Worm (Caenorhabditis elegans): ENCODE data around the gene qua-1.

DNA sequence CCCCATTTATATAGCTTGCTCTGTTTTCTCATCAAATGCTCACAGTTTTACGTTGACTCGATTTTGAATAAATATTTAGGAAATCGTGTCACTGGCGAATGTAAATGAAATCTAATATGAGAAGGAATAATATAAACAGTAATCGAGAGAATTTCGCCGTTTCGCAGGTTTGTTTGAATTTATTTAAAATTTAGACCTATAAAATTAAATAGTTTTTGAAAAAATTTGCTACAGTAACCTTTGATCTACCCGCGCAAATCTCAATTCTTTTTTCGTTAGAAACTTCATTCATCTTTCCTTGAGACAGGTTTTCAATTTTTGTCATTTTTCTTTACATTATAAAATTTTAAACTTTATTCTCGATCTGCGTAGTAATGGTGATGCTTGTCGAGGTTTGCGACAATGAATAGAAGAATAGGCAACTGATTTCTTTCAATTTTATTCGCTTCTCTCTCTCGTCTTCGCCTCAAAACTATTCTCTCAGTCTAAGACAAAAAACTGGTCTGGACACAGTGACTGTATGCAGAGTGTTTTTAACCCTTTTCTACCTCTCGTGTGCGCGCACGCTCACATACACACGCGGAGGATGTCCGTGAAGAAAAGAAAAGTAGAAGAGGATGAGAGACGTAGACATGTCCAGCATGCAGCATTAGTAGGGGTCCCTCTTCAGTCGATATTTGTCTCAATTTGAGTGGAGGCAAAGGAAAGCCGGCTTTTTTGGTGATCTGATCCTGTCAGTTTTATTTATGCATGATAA, 23.9 kb downstream of the qua-1 start, which contains the start of gene dab-1:
- TF ChIP-seq dox-1 (GFP tag; IDR thresholded peaks at IDR 0.05) (no peak), snpc-4 (GFP tag; optimal IDR thresholded peaks at IDR 0.05) (no peak), snpc-4 (tag; optimal IDR thresholded peaks at IDR 0.05) (no peak), ccch-3 (GFP tag; optimal IDR thresholded peaks at IDR 0.05) (no peak), ama-1 (optimal IDR thresholded peaks at IDR 0.05) (no peak), ama-1 (GFP tag; optimal IDR thresholded peaks at IDR 0.05) (no peak)

Data from whole organism, young adult.